Worm (Caenorhabditis elegans) whole organism, L2 larva: ENCODE measurements around the gene T06D8.10.

ENCODE experiments used
- R02D3.7 ChIP-seq: fragments of 150-350 bp; optimal IDR thresholded peaks from 2 replicates; lab custom pipeline; 2014; ENCODE audit warnings: missing biosample characterization, missing genetic modification characterization
- ZK546.5 ChIP-seq: sonication (generic microtip); optimal IDR thresholded peaks from 2 replicates; lab custom pipeline; 2017; ENCODE audit warnings: missing biosample characterization, missing genetic modification characterization
- alr-1 ChIP-seq: fragments of 150-350 bp; optimal IDR thresholded peaks from 2 replicates; lab custom pipeline; 2014; ENCODE audit warnings: missing biosample characterization, missing genetic modification characterization
- aly-2 ChIP-seq: fragments of 150-350 bp; optimal IDR thresholded peaks from 2 replicates; lab custom pipeline; 2014; ENCODE audit warnings: missing biosample characterization, missing genetic modification characterization
- blmp-1 ChIP-seq: sonication (generic microtip); optimal IDR thresholded peaks from 2 replicates; lab custom pipeline; 2017; ENCODE audit warnings: missing genetic modification characterization, mild to moderate bottlenecking, missing compliant biosample characterization, antibody characterized with exemption, moderate library complexity; ENCODE audit not compliant: insufficient read depth
- ceh-16 ChIP-seq: fragments of 150-350 bp; optimal IDR thresholded peaks from 2 replicates; lab custom pipeline; 2014; ENCODE audit warnings: missing biosample characterization, missing genetic modification characterization
- ceh-82 ChIP-seq: fragments of 150-350 bp; optimal IDR thresholded peaks from 2 replicates; lab custom pipeline; 2014; ENCODE audit warnings: missing biosample characterization, missing genetic modification characterization
- crh-2 ChIP-seq: sonication (generic microtip); optimal IDR thresholded peaks from 2 replicates; lab custom pipeline; 2017; ENCODE audit warnings: missing biosample characterization, missing genetic modification characterization
- fos-1 ChIP-seq: fragments of 150-350 bp; optimal IDR thresholded peaks from 2 replicates; lab custom pipeline; 2014; ENCODE audit warnings: missing biosample characterization, missing genetic modification characterization
- lin-11 ChIP-seq: fragments of 150-350 bp; sonication (generic microtip); optimal IDR thresholded peaks from 2 replicates; lab custom pipeline; 2014; ENCODE audit warnings: missing biosample characterization, missing genetic modification characterization, inconsistent platforms, mixed read lengths
- lin-13 ChIP-seq: fragments of 150-350 bp; optimal IDR thresholded peaks from 2 replicates; lab custom pipeline; 2014; ENCODE audit warnings: missing biosample characterization, missing genetic modification reagents, missing genetic modification characterization
- lsy-2 ChIP-seq, 2 experiments: fragments of 150-350 bp in 1 of 2; sonication (generic microtip) in 1 of 2; optimal IDR thresholded peaks; 2 replicates each; lab custom pipeline; 2014 to 2017; ENCODE audit warnings: missing biosample characterization in 2 of 2, missing genetic modification characterization in 2 of 2
- mab-5 ChIP-seq: fragments of 150-350 bp; optimal IDR thresholded peaks from 2 replicates; lab custom pipeline; 2014; ENCODE audit warnings: missing biosample characterization, missing genetic modification characterization
- mbf-1 ChIP-seq: sonication (generic microtip); optimal IDR thresholded peaks from 2 replicates; lab custom pipeline; 2017; ENCODE audit warnings: missing biosample characterization, missing genetic modification characterization
- mdl-1 ChIP-seq, 2 experiments: fragments of 150-350 bp in 1 of 2; sonication (generic microtip) in 1 of 2; optimal IDR thresholded peaks; 2 replicates each; lab custom pipeline; 2017; ENCODE audit warnings: missing biosample characterization in 2 of 2, missing genetic modification characterization in 2 of 2
- nhr-10 ChIP-seq: sonication (generic microtip); optimal IDR thresholded peaks from 2 replicates; lab custom pipeline; 2017; ENCODE audit warnings: missing biosample characterization, missing genetic modification characterization
- nhr-11 ChIP-seq: fragments of 150-350 bp; optimal IDR thresholded peaks from 2 replicates; lab custom pipeline; 2014; ENCODE audit warnings: missing biosample characterization, missing genetic modification characterization
- nhr-12 ChIP-seq: fragments of 150-350 bp; optimal IDR thresholded peaks from 2 replicates; lab custom pipeline; 2014; ENCODE audit warnings: missing biosample characterization, missing genetic modification characterization
- nhr-129 ChIP-seq: fragments of 150-350 bp; optimal IDR thresholded peaks from 2 replicates; lab custom pipeline; 2014; ENCODE audit warnings: missing biosample characterization, missing genetic modification characterization
- nhr-21 ChIP-seq: fragments of 150-350 bp; optimal IDR thresholded peaks from 2 replicates; lab custom pipeline; 2014; ENCODE audit warnings: missing biosample characterization, missing genetic modification characterization
- nhr-23 ChIP-seq: fragments of 150-350 bp; optimal IDR thresholded peaks from 2 replicates; lab custom pipeline; 2014; ENCODE audit warnings: missing biosample characterization, missing genetic modification reagents, missing genetic modification characterization
- nhr-237 ChIP-seq: fragments of 150-350 bp; optimal IDR thresholded peaks from 2 replicates; lab custom pipeline; 2014; ENCODE audit warnings: missing biosample characterization, missing genetic modification characterization
- nhr-6 ChIP-seq: fragments of 150-350 bp; optimal IDR thresholded peaks from 2 replicates; lab custom pipeline; 2014; ENCODE audit warnings: missing biosample characterization, missing genetic modification characterization
- nhr-77 ChIP-seq: fragments of 150-350 bp; optimal IDR thresholded peaks from 2 replicates; lab custom pipeline; 2014; ENCODE audit warnings: missing biosample characterization, missing genetic modification characterization
- peb-1 ChIP-seq: fragments of 150-350 bp; optimal IDR thresholded peaks from 2 replicates; lab custom pipeline; 2014; ENCODE audit warnings: missing biosample characterization, missing genetic modification characterization
- sem-4 ChIP-seq: fragments of 150-350 bp; optimal IDR thresholded peaks from 2 replicates; lab custom pipeline; 2014; ENCODE audit warnings: missing biosample characterization, missing genetic modification reagents, missing genetic modification characterization
- skn-1 ChIP-seq: sonication (generic microtip); optimal IDR thresholded peaks from 2 replicates; lab custom pipeline; 2017; ENCODE audit warnings: missing biosample characterization, missing genetic modification characterization
- sma-9 ChIP-seq, 2 experiments: fragments of 150-350 bp in 1 of 2; sonication (generic microtip) in 1 of 2; optimal IDR thresholded peaks; 2 replicates each; lab custom pipeline; 2014 to 2016; ENCODE audit warnings: missing genetic modification characterization in 2 of 2, mild to moderate bottlenecking in 1 of 2, missing biosample characterization in 1 of 2, missing compliant biosample characterization in 1 of 2, missing genetic modification reagents in 1 of 2, moderate library complexity in 1 of 2
- unc-55 ChIP-seq: fragments of 150-350 bp; sonication (generic microtip); optimal IDR thresholded peaks from 3 replicates; lab custom pipeline; 2014; ENCODE audit warnings: missing biosample characterization, missing genetic modification reagents, missing genetic modification characterization
- zag-1 ChIP-seq: fragments of 150-350 bp; optimal IDR thresholded peaks from 2 replicates; lab custom pipeline; 2014; ENCODE audit warnings: missing biosample characterization, missing genetic modification characterization
- ztf-1 ChIP-seq: fragments of 200-800 bp; sonication (Bioruptor generic); conservative IDR thresholded peaks from 2 replicates; pipeline ENCODE4 v1.3.6; 2022; ENCODE audit warnings: missing genetic modification characterization, missing compliant biosample characterization
- ztf-11 ChIP-seq: sonication (generic microtip); optimal IDR thresholded peaks from 2 replicates; lab custom pipeline; 2017; ENCODE audit warnings: missing biosample characterization, missing genetic modification characterization
- ztf-4 ChIP-seq: fragments of 150-350 bp; optimal IDR thresholded peaks from 2 replicates; lab custom pipeline; 2014; ENCODE audit warnings: missing biosample characterization, missing genetic modification characterization

T06D8.10 gene

ce11 chrII:11283803-11284202 is 36.5 kb upstream of the T06D8.10 start:
- TF ChIP-seq fos-1 (tag; lab: Kevin White, UChicago) (peak; percentile 46), zag-1 (tag; lab: Kevin White, UChicago) (no peak)
- TF ChIP-seq, all 48 proteins: peak for 1

- TF ChIP-seq nhr-77 (tag; lab: Kevin White, UChicago) = no peak
- TF ChIP-seq nhr-11 (tag; lab: Kevin White, UChicago) = no peak
- TF ChIP-seq R02D3.7 (tag; lab: Kevin White, UChicago) = no peak
- TF ChIP-seq ceh-16 = no peak
- TF ChIP-seq lin-13 (GFP tag; lab: Kevin White, UChicago) = no peak
- TF ChIP-seq nhr-129 (tag; lab: Kevin White, UChicago) = no peak
- no peak for TF ChIP-seq ZK546.5 (tag; lab: Kevin White, UChicago)
- no peak for TF ChIP-seq sma-9 (GFP tag; optimal IDR thresholded peaks at IDR 0.05; lab: Kevin White, UChicago)
- no peak for TF ChIP-seq sma-9 (tag; optimal IDR thresholded peaks at IDR 0.05; lab: Kevin White, UChicago)
- TF ChIP-seq lsy-2 (tag; optimal IDR thresholded peaks at IDR 0.05; lab: Kevin White, UChicago) = no peak
- TF ChIP-seq nhr-23 (tag; lab: Kevin White, UChicago) = no peak
- no peak for TF ChIP-seq ztf-1 (GFP tag; lab: Robert Waterston, UW)
- no peak for TF ChIP-seq sem-4 (tag; lab: Kevin White, UChicago)
- TF ChIP-seq lin-11 (tag; lab: Kevin White, UChicago) = no peak
- TF ChIP-seq crh-2 (tag; lab: Kevin White, UChicago) = no peak
- no peak for TF ChIP-seq blmp-1 (tag; lab: Kevin White, UChicago)
These were observed 35.7 kb upstream of the T06D8.10 start for ce11 chrII:11283013-11283412.

- peak; percentile 5 for TF ChIP-seq fos-1 (tag; lab: Kevin White, UChicago)
- TF ChIP-seq ztf-11 (tag; lab: Kevin White, UChicago) = no peak
These were observed 34.4 kb upstream of the T06D8.10 start, which contains the start of gene unc-130 for ce11 chrII:11281666-11282065. unc-130 (plus strand) TSS chrII:11281966.

- no peak for TF ChIP-seq lin-11 (tag; lab: Kevin White, UChicago)
- TF ChIP-seq nhr-21 (tag; lab: Kevin White, UChicago) = no peak
- TF ChIP-seq R02D3.7 (tag; lab: Kevin White, UChicago) = no peak
- peak in 1 of 2 experiments; percentile 66 for TF ChIP-seq lsy-2 (tag; optimal IDR thresholded peaks at IDR 0.05; lab: Kevin White, UChicago)
- TF ChIP-seq peb-1 (tag; lab: Kevin White, UChicago) = no peak
- TF ChIP-seq aly-2 = no peak
- TF ChIP-seq nhr-237 (tag; lab: Kevin White, UChicago) = no peak
- TF ChIP-seq nhr-23 (tag; lab: Kevin White, UChicago) = no peak
- TF ChIP-seq nhr-129 (tag; lab: Kevin White, UChicago) = peak; percentile 1
These were observed 33.9 kb upstream of the T06D8.10 start for ce11 chrII:11281177-11281576.

ce11 chrII:11279971-11280370 is 32.7 kb upstream of the T06D8.10 start:
- TF ChIP-seq ztf-4 (tag; lab: Kevin White, UChicago) (no peak), lsy-2 (tag; optimal IDR thresholded peaks at IDR 0.05; lab: Kevin White, UChicago) (peak in 1 of 2 experiments; percentile 36)

- TF ChIP-seq nhr-6 (tag; lab: Kevin White, UChicago) (no peak), ceh-16 (peak; percentile 84), nhr-10 (tag; lab: Kevin White, UChicago) (no peak)
These were observed 29.6 kb upstream of the T06D8.10 start for ce11 chrII:11276879-11277278.

- TF ChIP-seq nhr-129 (tag; lab: Kevin White, UChicago) = peak; percentile 47
- TF ChIP-seq nhr-23 (tag; lab: Kevin White, UChicago) = no peak
- no peak for TF ChIP-seq ceh-82
These were observed 28.2 kb upstream of the T06D8.10 start for ce11 chrII:11275484-11275883.

- TF ChIP-seq R02D3.7 (tag; lab: Kevin White, UChicago) (no peak), ztf-4 (tag; lab: Kevin White, UChicago) (no peak), mab-5 (no peak), alr-1 (no peak), nhr-21 (tag; lab: Kevin White, UChicago) (no peak), unc-55 (GFP tag; lab: Kevin White, UChicago) (no peak), peb-1 (tag; lab: Kevin White, UChicago) (no peak), skn-1 (tag; lab: Kevin White, UChicago) (no peak), ZK546.5 (tag; lab: Kevin White, UChicago) (no peak), nhr-12 (tag; lab: Kevin White, UChicago) (no peak), blmp-1 (tag; lab: Kevin White, UChicago) (no peak), mdl-1 (tag; optimal IDR thresholded peaks at IDR 0.05; lab: Kevin White, UChicago) (no peak), zag-1 (tag; lab: Kevin White, UChicago) (no peak), mbf-1 (tag; lab: Kevin White, UChicago) (no peak), lsy-2 (tag; optimal IDR thresholded peaks at IDR 0.05; lab: Kevin White, UChicago) (no peak)
- TF ChIP-seq, all 48 proteins: peak for 0
These were observed 27.6 kb upstream of the T06D8.10 start for ce11 chrII:11274876-11275275.
